Worm (Caenorhabditis elegans) whole organism, L4/young adult: ENCODE data around the gene math-21.

Experiments used
- dao-5 ChIP-seq: sonication (generic microtip); optimal IDR thresholded peaks from 2 replicates; lab custom pipeline; 2016; ENCODE audit warnings: missing genotype, missing genetic modification characterization, moderate library complexity, missing compliant biosample characterization
- him-1 ChIP-seq: sonication (generic microtip); optimal IDR thresholded peaks from 2 replicates; lab custom pipeline; 2016; ENCODE audit warnings: missing genotype, missing genetic modification reagents, missing genetic modification characterization, missing compliant biosample characterization

- TF ChIP-seq him-1 (tag; lab: Kevin White, UChicago) (no peak), dao-5 (tag; lab: Kevin White, UChicago) (no peak)
Observed at ce11 chrII:1995744-1996143, 1.9 kb downstream of the math-21 start.
